Worm (Caenorhabditis elegans) whole organism, L4/young adult: Measurements from ENCODE around the gene kcnl-1.
A peak's percentile ranks its signal among the peaks of the same experiment; 100 is the strongest.

Experiments used
- W03F9.2 ChIP-seq: fragments of 150-350 bp; optimal IDR thresholded peaks from 2 replicates; lab custom pipeline; 2014; ENCODE audit warnings: missing biosample characterization, missing genetic modification characterization
- dao-5 ChIP-seq: sonication (generic microtip); optimal IDR thresholded peaks from 2 replicates; lab custom pipeline; 2016; ENCODE audit warnings: missing genotype, missing genetic modification characterization, moderate library complexity, missing compliant biosample characterization
- him-1 ChIP-seq: sonication (generic microtip); optimal IDR thresholded peaks from 2 replicates; lab custom pipeline; 2016; ENCODE audit warnings: missing genotype, missing genetic modification reagents, missing genetic modification characterization, missing compliant biosample characterization

Gene kcnl-1

DNA sequence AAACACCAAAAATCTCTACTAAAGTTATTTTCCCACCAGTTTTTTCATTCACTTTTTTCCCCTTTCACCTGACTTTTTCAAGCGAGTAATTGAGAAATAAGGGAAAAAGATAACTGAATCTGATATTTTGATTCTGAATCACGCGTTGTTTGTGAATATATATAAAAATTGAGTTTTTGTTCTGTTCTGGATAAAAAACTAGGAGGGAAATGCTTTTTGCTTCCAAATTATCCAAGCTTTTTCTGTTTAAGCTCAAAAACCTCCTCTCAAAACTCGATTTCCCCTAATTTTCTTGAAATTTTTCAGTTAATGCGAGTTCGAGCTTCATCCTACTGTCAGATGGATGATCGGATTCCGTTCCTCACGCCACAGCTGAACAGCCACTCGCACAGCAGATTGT, at the start of gene kcnl-1:
kcnl-1 (plus strand) TSS at position 301 of the 400 bp plus-strand sequence.
- no peak for TF ChIP-seq him-1 (tag; lab: Kevin White, UChicago)
- TF ChIP-seq dao-5 (tag; lab: Kevin White, UChicago): no peak
- TF ChIP-seq W03F9.2 (tag; lab: Kevin White, UChicago): no peak

- no peak for TF ChIP-seq him-1 (tag; lab: Kevin White, UChicago)
- TF ChIP-seq dao-5 (tag; lab: Kevin White, UChicago): no peak
- TF ChIP-seq W03F9.2 (tag; lab: Kevin White, UChicago): no peak
Measured at ce11 chrV:19518468-19519168, 46.6 kb upstream of the kcnl-1 start.

DNA sequence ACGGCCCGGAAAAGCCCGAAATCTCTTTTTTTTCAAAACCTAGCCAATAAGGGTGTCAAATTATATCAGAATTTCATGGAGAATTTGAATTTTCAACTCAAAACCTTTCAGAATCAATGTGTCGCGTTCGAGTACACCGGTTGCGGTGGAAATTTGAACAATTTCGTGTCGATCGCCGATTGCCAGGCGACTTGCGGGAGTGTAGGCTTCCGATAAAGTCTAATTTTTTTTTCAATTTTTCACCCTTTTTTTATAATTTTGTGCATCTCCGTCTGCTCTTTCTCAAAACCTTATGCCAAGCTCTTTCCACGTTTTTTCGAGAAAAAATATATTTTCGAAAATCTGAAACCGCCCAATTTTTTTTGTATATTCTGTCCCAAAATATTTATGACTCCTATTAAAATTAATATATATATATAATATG, 45.7 kb upstream of the kcnl-1 start:
- TF ChIP-seq W03F9.2 (tag; lab: Kevin White, UChicago): no peak
- no peak for TF ChIP-seq dao-5 (tag; lab: Kevin White, UChicago)
- TF ChIP-seq him-1 (tag; lab: Kevin White, UChicago): no peak

ce11 chrV:19520130-19520529, 45.1 kb upstream of the kcnl-1 start:
- TF ChIP-seq him-1 (tag; lab: Kevin White, UChicago) (no peak), dao-5 (tag; lab: Kevin White, UChicago) (no peak), W03F9.2 (tag; lab: Kevin White, UChicago) (no peak)

DNA sequence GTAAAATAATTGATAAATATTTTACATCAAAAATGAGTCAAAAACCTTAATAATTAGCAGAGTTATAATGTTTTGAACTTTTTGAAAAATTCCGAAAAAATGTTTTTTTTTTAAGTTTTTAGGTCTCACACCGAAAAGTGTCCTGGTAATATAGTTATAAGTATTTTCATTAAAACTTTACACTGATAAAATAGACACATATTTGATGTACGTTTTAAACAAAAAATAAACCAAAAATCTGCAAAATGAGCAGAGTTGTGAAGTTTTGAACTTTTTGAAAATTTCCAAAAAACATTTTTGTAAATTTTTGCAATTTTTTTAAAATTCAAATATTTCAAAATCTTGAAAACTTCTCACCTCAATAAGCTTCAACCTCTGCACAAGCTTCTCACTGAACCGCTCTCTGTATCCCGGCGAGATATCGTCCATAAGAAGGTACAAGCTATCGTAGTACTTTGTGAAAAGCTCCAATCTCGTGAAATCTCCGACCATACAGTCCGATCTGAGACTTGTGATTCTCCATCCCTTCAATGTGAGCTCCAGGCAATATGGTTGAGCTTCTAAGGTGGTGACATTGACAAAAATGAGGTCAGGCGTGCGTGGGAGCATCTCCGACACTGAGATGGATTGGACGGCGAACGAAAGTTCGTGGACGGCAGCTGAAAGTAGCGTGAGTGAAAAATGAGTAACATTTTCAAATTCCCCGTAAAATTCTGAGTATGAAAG, 44.4 kb upstream of the kcnl-1 start:
- TF ChIP-seq him-1 (tag; lab: Kevin White, UChicago) (no peak), W03F9.2 (tag; lab: Kevin White, UChicago) (no peak), dao-5 (tag; lab: Kevin White, UChicago) (no peak)

ce11 chrV:19521351-19522278, 43.6 kb upstream of the kcnl-1 start:
- TF ChIP-seq dao-5 (tag; lab: Kevin White, UChicago) (no peak), him-1 (tag; lab: Kevin White, UChicago) (no peak), W03F9.2 (tag; lab: Kevin White, UChicago) (no peak)

DNA sequence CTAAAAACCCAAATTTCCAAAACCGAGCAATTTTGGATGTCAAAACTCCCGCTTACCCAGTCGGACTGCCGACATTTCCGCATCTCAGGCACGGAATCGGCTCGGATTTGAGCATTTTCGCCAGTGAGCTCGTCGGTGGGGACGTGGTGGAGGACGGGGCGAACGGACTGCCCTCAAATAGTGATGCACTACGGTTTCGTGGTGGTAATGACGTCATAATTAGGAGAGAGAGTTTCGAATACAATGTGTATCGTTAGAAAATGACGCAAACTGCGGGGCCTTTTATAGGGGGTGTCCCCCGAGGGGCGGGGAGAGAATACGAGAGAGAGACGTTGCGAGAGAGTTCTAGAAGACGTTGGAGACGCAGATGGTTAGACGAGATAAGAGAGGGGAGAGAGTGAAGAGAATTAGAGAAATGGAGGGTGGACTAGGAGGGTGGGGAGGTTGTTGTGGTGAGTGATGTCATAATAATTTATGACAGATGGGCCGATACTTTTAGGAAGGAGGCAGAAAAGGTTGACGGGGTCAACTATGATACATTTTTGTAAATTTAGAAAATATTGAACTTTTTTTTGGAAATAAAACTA, 42.5 kb upstream of the kcnl-1 start:
- TF ChIP-seq him-1 (tag; lab: Kevin White, UChicago): peak; percentile 83
- TF ChIP-seq dao-5 (tag; lab: Kevin White, UChicago): no peak
- TF ChIP-seq W03F9.2 (tag; lab: Kevin White, UChicago): peak; percentile 68

DNA sequence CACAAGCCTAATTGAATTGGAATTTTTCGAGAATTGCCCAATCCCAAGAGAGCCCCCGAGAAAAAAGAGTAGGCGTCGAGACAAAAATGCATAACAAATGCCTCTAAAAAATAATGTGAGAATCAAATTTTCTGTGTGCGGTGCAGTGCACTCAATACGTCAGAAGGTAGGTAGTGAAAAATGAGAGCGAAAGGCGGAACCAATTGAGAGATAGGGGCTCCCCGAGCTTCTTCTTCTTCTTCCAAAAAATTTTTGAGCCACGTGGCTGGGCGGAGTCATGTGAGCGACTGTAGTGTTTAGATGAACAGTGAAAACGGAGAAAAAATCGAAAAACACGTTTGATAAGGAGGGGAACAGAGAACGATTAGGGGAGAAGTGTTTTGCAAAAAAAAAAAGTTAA, 40.6 kb upstream of the kcnl-1 start:
- TF ChIP-seq dao-5 (tag; lab: Kevin White, UChicago) (no peak), W03F9.2 (tag; lab: Kevin White, UChicago) (peak; percentile 43)

DNA sequence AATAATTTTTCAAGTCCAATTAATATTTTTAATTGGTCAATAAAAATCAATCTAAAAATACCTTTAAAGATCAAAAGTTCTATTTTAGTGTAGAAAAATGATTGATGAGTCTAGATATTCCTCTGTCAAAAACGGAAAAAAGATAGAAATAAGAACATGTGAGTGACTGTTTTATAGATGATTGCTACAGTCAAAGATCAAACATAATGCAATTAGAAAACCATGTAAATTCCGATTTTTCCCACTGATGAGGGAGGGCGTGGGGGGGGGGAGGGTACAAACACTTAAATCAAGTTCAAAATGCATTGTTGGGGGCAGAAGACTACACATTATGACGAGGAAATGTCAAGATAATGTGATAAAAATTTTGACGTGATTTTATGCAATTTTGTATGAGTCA, 39.0 kb upstream of the kcnl-1 start:
- no peak for TF ChIP-seq dao-5 (tag; lab: Kevin White, UChicago)
- TF ChIP-seq him-1 (tag; lab: Kevin White, UChicago): no peak
- TF ChIP-seq W03F9.2 (tag; lab: Kevin White, UChicago): no peak

DNA sequence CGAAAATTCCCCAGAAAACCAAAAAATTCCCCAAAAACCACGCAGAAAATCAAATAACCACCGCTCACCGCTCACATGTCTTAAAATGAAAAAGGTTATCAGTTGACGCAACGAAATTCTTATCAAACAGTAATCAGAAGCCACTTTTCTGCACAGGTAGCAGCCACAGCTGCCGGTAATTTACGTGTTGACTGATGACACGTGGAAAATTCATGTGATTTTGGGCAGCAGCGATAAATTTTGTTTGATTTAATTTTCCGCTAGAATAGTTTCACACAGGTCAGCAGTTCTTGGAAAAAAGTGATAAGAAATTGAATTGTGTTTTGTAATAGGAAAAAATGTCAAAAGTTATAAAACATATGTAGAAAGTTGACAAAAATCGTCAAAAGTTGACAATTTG, 37.6 kb upstream of the kcnl-1 start:
- TF ChIP-seq dao-5 (tag; lab: Kevin White, UChicago) (no peak), W03F9.2 (tag; lab: Kevin White, UChicago) (no peak), him-1 (tag; lab: Kevin White, UChicago) (no peak)

DNA sequence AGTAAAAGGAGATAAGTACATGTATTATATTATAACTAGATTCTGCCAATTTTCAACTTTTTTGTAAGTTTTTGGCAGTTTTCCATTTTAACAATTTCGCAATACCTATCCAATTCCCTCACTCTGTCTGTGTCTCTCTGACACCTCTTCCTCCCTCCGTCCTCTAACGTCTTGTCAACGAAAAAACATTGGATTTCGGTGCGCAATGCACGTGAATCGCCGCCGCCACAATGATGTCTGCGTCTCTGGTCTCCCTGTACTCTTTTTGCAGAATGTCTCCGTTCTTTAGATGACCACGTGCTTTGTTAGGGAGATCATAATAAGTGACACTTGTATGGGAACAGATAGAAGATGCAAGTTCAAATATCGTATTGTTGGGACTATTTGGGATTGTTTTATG, 36.0 kb upstream of the kcnl-1 start:
- TF ChIP-seq dao-5 (tag; lab: Kevin White, UChicago) (no peak), him-1 (tag; lab: Kevin White, UChicago) (peak; percentile 74), W03F9.2 (tag; lab: Kevin White, UChicago) (peak; percentile 87)

DNA sequence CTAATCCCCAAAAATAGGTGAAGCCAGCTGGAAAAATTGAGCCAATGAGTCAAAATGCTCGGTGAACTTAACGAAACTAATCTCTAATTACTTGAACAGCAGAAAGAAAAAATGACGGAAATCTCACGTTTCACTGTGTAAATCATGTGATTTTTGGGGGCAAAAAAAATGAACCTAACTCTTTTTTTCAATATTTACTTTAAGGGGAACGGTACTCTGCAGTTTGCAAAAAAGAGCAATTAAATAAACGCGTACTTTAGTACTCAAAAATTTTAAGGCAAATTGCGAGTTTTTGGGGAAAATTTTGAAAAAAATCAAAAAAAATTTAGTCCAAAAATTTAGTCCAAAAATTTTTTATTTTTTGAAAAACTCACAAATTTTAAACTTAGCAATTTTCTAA, 34.1 kb upstream of the kcnl-1 start:
- TF ChIP-seq dao-5 (tag; lab: Kevin White, UChicago) (no peak), W03F9.2 (tag; lab: Kevin White, UChicago) (no peak), him-1 (tag; lab: Kevin White, UChicago) (no peak)
